Fruit fly (Drosophila melanogaster) whole organism, embryonic: ENCODE data around the gene mthl9.
A peak's percentile ranks its signal among the peaks of the same experiment; 100 is the strongest.

Source experiments
- BEAF-32 ChIP-seq: fragments of 200-800 bp; sonication (Bioruptor generic); optimal IDR thresholded peaks from 3 replicates; lab custom pipeline; 2017; ENCODE audit warnings: missing biosample characterization, missing genetic modification characterization, mild to moderate bottlenecking, moderate library complexity, missing genetic modification reagents
- Bgb ChIP-seq: fragments of 200-800 bp; sonication (Bioruptor generic); IDR thresholded peaks from 2 replicates; pipeline ENCODE4 v1.3.6; 2022; ENCODE audit warnings: missing biosample characterization, missing genetic modification characterization; ENCODE audit not compliant: partially characterized antibody
- CG11093 ChIP-seq: fragments of 200-800 bp; sonication (Bioruptor generic); IDR thresholded peaks from 3 replicates; pipeline ENCODE4 v1.3.6; 2022; ENCODE audit warnings: missing biosample characterization, missing genetic modification characterization
- CG12071 ChIP-seq: fragments of 200-800 bp; sonication (Bioruptor generic); optimal IDR thresholded peaks from 3 replicates; lab custom pipeline; 2018; ENCODE audit warnings: missing biosample characterization, mild to moderate bottlenecking, missing genetic modification characterization
- CG1233 ChIP-seq: fragments of 200-800 bp; sonication (Bioruptor generic); optimal IDR thresholded peaks from 4 replicates; lab custom pipeline; 2018; ENCODE audit warnings: missing biosample characterization, mild to moderate bottlenecking, missing genetic modification characterization
- CG12391 ChIP-seq: fragments of 200-800 bp; sonication (Bioruptor generic); optimal IDR thresholded peaks from 3 replicates; lab custom pipeline; 2018; ENCODE audit warnings: missing biosample characterization, mild to moderate bottlenecking, missing genetic modification characterization, moderate library complexity
- CG13624 ChIP-seq: fragments of 200-800 bp; sonication (Bioruptor generic); optimal IDR thresholded peaks from 2 replicates; lab custom pipeline; 2016; ENCODE audit warnings: missing biosample characterization, missing genetic modification characterization
- CG14441 ChIP-seq: fragments of 200-800 bp; sonication (Bioruptor generic); IDR thresholded peaks from 2 replicates; pipeline ENCODE4 v1.3.6; 2022; ENCODE audit warnings: missing biosample characterization, missing genetic modification characterization
- CG1602 ChIP-seq: fragments of 200-800 bp; sonication (Bioruptor generic); optimal IDR thresholded peaks from 3 replicates; lab custom pipeline; 2016; ENCODE audit warnings: missing biosample characterization, missing genetic modification characterization
- CG16815 ChIP-seq: fragments of 200-800 bp; sonication (Bioruptor generic); optimal IDR thresholded peaks from 3 replicates; lab custom pipeline; 2017; ENCODE audit warnings: missing biosample characterization, mild to moderate bottlenecking, missing genetic modification characterization
- CG17802 ChIP-seq: fragments of 200-800 bp; sonication (Bioruptor generic); optimal IDR thresholded peaks from 2 replicates; lab custom pipeline; 2018; ENCODE audit warnings: missing biosample characterization, mild to moderate bottlenecking, missing genetic modification characterization, moderate library complexity
- CG30403 ChIP-seq: fragments of 200-800 bp; sonication (Bioruptor generic); optimal IDR thresholded peaks from 3 replicates; lab custom pipeline; 2016; ENCODE audit warnings: missing biosample characterization, missing genetic modification characterization
- CG32772 ChIP-seq: fragments of 200-800 bp; sonication (Bioruptor generic); IDR thresholded peaks from 2 replicates; pipeline ENCODE4 v1.3.6; 2022; ENCODE audit warnings: missing biosample characterization, missing genetic modification characterization
- CG33213 ChIP-seq: fragments of 200-800 bp; sonication (Bioruptor generic); optimal IDR thresholded peaks from 3 replicates; lab custom pipeline; 2016; ENCODE audit warnings: missing biosample characterization, missing genetic modification characterization
- CG3995 ChIP-seq: fragments of 200-800 bp; sonication (Bioruptor generic); optimal IDR thresholded peaks from 3 replicates; lab custom pipeline; 2016; ENCODE audit warnings: missing biosample characterization, missing genetic modification characterization
- CG4424 ChIP-seq: fragments of 200-800 bp; sonication (Bioruptor generic); optimal IDR thresholded peaks from 3 replicates; lab custom pipeline; 2016; ENCODE audit warnings: missing biosample characterization, missing genetic modification characterization
- CG5245 ChIP-seq: fragments of 200-800 bp; sonication (Bioruptor generic); optimal IDR thresholded peaks from 3 replicates; lab custom pipeline; 2016; ENCODE audit warnings: missing biosample characterization, missing genetic modification characterization
- CG7372 ChIP-seq: fragments of 200-800 bp; sonication (Bioruptor generic); IDR thresholded peaks from 2 replicates; pipeline ENCODE4 v1.3.6; 2022; ENCODE audit warnings: missing biosample characterization, missing genetic modification characterization
- CG7556 ChIP-seq: fragments of 200-800 bp; sonication (Bioruptor generic); optimal IDR thresholded peaks from 2 replicates; lab custom pipeline; 2017; ENCODE audit warnings: missing biosample characterization, mild to moderate bottlenecking, missing genetic modification characterization
- CG7839 ChIP-seq: fragments of 200-800 bp; sonication (Bioruptor generic); optimal IDR thresholded peaks from 3 replicates; lab custom pipeline; 2018; ENCODE audit warnings: missing biosample characterization, mild to moderate bottlenecking, missing genetic modification characterization, moderate library complexity
- CG7987 ChIP-seq: fragments of 200-800 bp; sonication (Bioruptor generic); optimal IDR thresholded peaks from 2 replicates; lab custom pipeline; 2018; ENCODE audit warnings: missing biosample characterization, mild to moderate bottlenecking, missing genetic modification characterization, moderate library complexity
- CG8281 ChIP-seq: fragments of 200-800 bp; sonication (Bioruptor generic); optimal IDR thresholded peaks from 2 replicates; lab custom pipeline; 2018; ENCODE audit warnings: missing biosample characterization, mild to moderate bottlenecking, missing genetic modification characterization, moderate library complexity
- Fer1 ChIP-seq: fragments of 200-800 bp; sonication (Bioruptor generic); optimal IDR thresholded peaks from 2 replicates; lab custom pipeline; 2017; ENCODE audit warnings: missing biosample characterization, mild to moderate bottlenecking, missing genetic modification characterization
- Fer3 ChIP-seq: fragments of 200-800 bp; sonication (Bioruptor generic); optimal IDR thresholded peaks from 2 replicates; lab custom pipeline; 2018; ENCODE audit warnings: missing biosample characterization, mild to moderate bottlenecking, missing genetic modification characterization, moderate library complexity
- Gug ChIP-seq: fragments of 200-800 bp; sonication (Bioruptor generic); IDR thresholded peaks from 4 replicates; pipeline ENCODE4 v1.3.6; 2022; ENCODE audit warnings: missing biosample characterization, missing genetic modification characterization
- HmgD ChIP-seq: fragments of 200-800 bp; sonication (Bioruptor generic); optimal IDR thresholded peaks from 3 replicates; lab custom pipeline; 2016; ENCODE audit warnings: missing biosample characterization, missing genetic modification characterization
- Hsf ChIP-seq: fragments of 200-800 bp; sonication (Bioruptor generic); optimal IDR thresholded peaks from 3 replicates; lab custom pipeline; 2016; ENCODE audit warnings: missing biosample characterization, missing genetic modification characterization
- Ptx1 ChIP-seq: fragments of 200-800 bp; sonication (Bioruptor generic); IDR thresholded peaks from 2 replicates; pipeline ENCODE4 v1.3.6; 2022; ENCODE audit warnings: missing biosample characterization, missing genetic modification characterization
- TFAM ChIP-seq: fragments of 200-800 bp; sonication (Bioruptor generic); optimal IDR thresholded peaks from 2 replicates; lab custom pipeline; 2017; ENCODE audit warnings: missing biosample characterization, missing genetic modification characterization, inconsistent platforms
- ab ChIP-seq: fragments of 200-800 bp; sonication (Bioruptor generic); optimal IDR thresholded peaks from 2 replicates; lab custom pipeline; 2016; ENCODE audit warnings: missing biosample characterization, missing genetic modification characterization
- abd-A ChIP-seq: fragments of 200-800 bp; sonication (Bioruptor generic); optimal IDR thresholded peaks from 3 replicates; lab custom pipeline; 2019; ENCODE audit warnings: missing biosample characterization, mild to moderate bottlenecking, missing genetic modification characterization, moderate library complexity
- ase ChIP-seq: fragments of 200-800 bp; sonication (Bioruptor generic); IDR thresholded peaks from 3 replicates; pipeline ENCODE4 v1.3.6; 2022; ENCODE audit warnings: missing biosample characterization, missing genetic modification characterization
- ash1 ChIP-seq: fragments of 200-800 bp; sonication (Bioruptor generic); optimal IDR thresholded peaks from 2 replicates; lab custom pipeline; 2018; ENCODE audit warnings: missing biosample characterization, mild to moderate bottlenecking, missing genetic modification characterization
- dimm ChIP-seq: fragments of 200-800 bp; sonication (Bioruptor generic); IDR thresholded peaks from 2 replicates; pipeline ENCODE4 v1.3.6; 2022; ENCODE audit warnings: missing biosample characterization, missing genetic modification characterization
- fd3F ChIP-seq: fragments of 200-800 bp; sonication (Bioruptor generic); optimal IDR thresholded peaks from 2 replicates; lab custom pipeline; 2018; ENCODE audit warnings: missing biosample characterization, mild to moderate bottlenecking, missing genetic modification characterization, moderate library complexity
- fd64A ChIP-seq: fragments of 200-800 bp; sonication (Bioruptor generic); optimal IDR thresholded peaks from 3 replicates; lab custom pipeline; 2018; ENCODE audit warnings: missing biosample characterization, mild to moderate bottlenecking, missing genetic modification characterization
- grau ChIP-seq: fragments of 200-800 bp; optimal IDR thresholded peaks from 3 replicates; lab custom pipeline; 2019; ENCODE audit warnings: missing biosample characterization, mild to moderate bottlenecking, missing genetic modification characterization, moderate library complexity
- gsb-n ChIP-seq: fragments of 200-800 bp; sonication (Bioruptor generic); optimal IDR thresholded peaks from 3 replicates; lab custom pipeline; 2018; ENCODE audit warnings: missing biosample characterization, mild to moderate bottlenecking, missing genetic modification characterization
- h ChIP-seq: fragments of >200 bp; optimal IDR thresholded peaks from 2 replicates; lab custom pipeline; 2017
- ken ChIP-seq: fragments of 200-800 bp; sonication (Bioruptor generic); IDR thresholded peaks from 3 replicates; pipeline ENCODE4 v1.3.6; 2022; ENCODE audit warnings: missing biosample characterization, missing genetic modification characterization
- klu ChIP-seq: fragments of 200-800 bp; sonication (Bioruptor generic); IDR thresholded peaks from 2 replicates; pipeline ENCODE4 v1.3.6; 2022; ENCODE audit warnings: missing biosample characterization, missing genetic modification characterization
- maf-S ChIP-seq: fragments of 200-800 bp; sonication (Bioruptor generic); optimal IDR thresholded peaks from 2 replicates; lab custom pipeline; 2016; ENCODE audit warnings: missing biosample characterization, missing genetic modification characterization
- nerfin-1 ChIP-seq: fragments of 200-800 bp; sonication (Bioruptor generic); optimal IDR thresholded peaks from 3 replicates; lab custom pipeline; 2019; ENCODE audit warnings: missing biosample characterization, mild to moderate bottlenecking, missing genetic modification characterization, moderate library complexity
- odd ChIP-seq: fragments of 200-800 bp; sonication (Bioruptor generic); optimal IDR thresholded peaks from 2 replicates; lab custom pipeline; 2017; ENCODE audit warnings: missing biosample characterization, mild to moderate bottlenecking, missing genetic modification characterization
- pfk ChIP-seq: fragments of 200-800 bp; sonication (Bioruptor generic); optimal IDR thresholded peaks from 2 replicates; lab custom pipeline; 2018; ENCODE audit warnings: missing biosample characterization, mild to moderate bottlenecking, missing genetic modification characterization, moderate library complexity
- sob ChIP-seq: fragments of 200-800 bp; sonication (Bioruptor generic); IDR thresholded peaks from 2 replicates; pipeline ENCODE4 v1.3.6; 2022; ENCODE audit warnings: missing biosample characterization, missing genetic modification characterization
- tgo ChIP-seq: fragments of 200-800 bp; sonication (Bioruptor generic); IDR thresholded peaks from 3 replicates; pipeline ENCODE4 v1.3.6; 2022; ENCODE audit warnings: missing biosample characterization, missing genetic modification characterization
- usp ChIP-seq: fragments of >200 bp; optimal IDR thresholded peaks from 2 replicates; lab custom pipeline; 2017; ENCODE audit warnings: missing biosample characterization, missing genetic modification characterization
- z ChIP-seq: fragments of 200-800 bp; sonication (Bioruptor generic); IDR thresholded peaks from 3 replicates; pipeline ENCODE4 v1.3.6; 2022; ENCODE audit warnings: missing biosample characterization, missing genetic modification characterization
- zfh1 ChIP-seq: fragments of 200-800 bp; sonication (Bioruptor generic); IDR thresholded peaks from 3 replicates; pipeline ENCODE4 v1.3.6; 2022; ENCODE audit warnings: missing biosample characterization, missing genetic modification characterization

mthl9 gene

DNA sequence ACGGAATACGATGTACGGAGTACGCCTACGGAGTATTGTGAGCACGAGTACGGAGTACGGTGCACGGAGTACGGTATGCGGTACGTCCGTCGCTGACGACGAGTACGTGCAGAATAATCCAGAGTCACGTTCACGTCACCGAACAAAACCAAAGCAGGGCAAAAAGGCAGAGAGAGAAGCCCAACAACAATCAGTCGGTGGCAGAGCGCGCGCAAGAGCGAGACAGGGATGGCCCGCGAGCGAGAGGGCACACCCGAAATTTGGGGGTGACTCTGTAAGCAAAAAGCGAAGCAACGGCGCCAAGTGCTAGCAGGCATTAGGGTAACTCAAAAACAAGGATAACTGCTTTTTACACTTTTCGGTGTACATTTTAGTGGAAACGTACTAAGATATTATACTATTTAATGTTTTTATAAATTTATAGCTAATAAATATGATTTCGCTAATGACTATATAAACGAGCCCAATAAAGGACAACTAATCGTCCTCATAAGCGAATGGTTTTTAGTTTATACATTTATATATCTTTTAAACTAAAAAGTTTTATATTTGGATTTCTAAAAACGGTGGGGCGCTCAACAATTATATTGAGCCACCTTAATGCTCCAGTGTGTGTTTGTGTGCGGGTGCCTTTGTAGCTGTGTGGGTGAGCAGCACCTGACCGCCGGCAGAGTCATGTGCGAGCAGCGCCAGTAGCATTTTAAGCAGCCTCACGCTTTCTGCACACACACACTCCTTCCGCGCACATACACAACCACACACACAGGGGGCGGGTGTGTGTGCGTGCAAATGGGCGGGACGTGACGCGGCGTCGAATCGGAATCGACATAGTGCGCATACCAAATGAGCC, 45.3 kb upstream of the mthl9 start (continued):
- peak; percentile 70 for TF ChIP-seq CG7372 (GFP tag; lab: Robert Waterston, UW)
- TF ChIP-seq z: no peak
- no peak for TF ChIP-seq BEAF-32 (GFP tag; lab: Kevin White, UChicago)
- no peak for TF ChIP-seq CG13624
- TF ChIP-seq TFAM (GFP tag; lab: Kevin White, UChicago): no peak
- TF ChIP-seq CG30403 (GFP tag; lab: Kevin White, UChicago): peak; percentile 90
- TF ChIP-seq maf-S (GFP tag; lab: Kevin White, UChicago): no peak
- peak; percentile 68 for TF ChIP-seq CG7987 (GFP tag; lab: Kevin White, UChicago)
- peak; percentile 73 for TF ChIP-seq CG8281 (tag; lab: Kevin White, UChicago)
- peak; percentile 76 for TF ChIP-seq CG1602
- peak; percentile 64 for TF ChIP-seq CG11093
- peak; percentile 93 for TF ChIP-seq grau (tag; lab: Kevin White, UChicago)
- TF ChIP-seq tgo (GFP tag; lab: Robert Waterston, UW): peak; percentile 61
- peak; percentile 97 for TF ChIP-seq Fer1
- TF ChIP-seq Ptx1: peak; percentile 66
- TF ChIP-seq Gug (GFP tag; lab: Robert Waterston, UW): peak; percentile 43; the same call in 1 of the 4 replicates
- no peak for TF ChIP-seq ab (GFP tag; lab: Kevin White, UChicago)
- peak; percentile 63; the same call in 1 of the 2 replicates for TF ChIP-seq CG14441 (GFP tag; lab: Robert Waterston, UW)
- TF ChIP-seq usp (GFP tag; lab: Kevin White, UChicago): no peak
- TF ChIP-seq abd-A (tag; lab: Kevin White, UChicago): no peak
- peak; percentile 44 for TF ChIP-seq CG12071 (GFP tag; lab: Kevin White, UChicago)
- peak; percentile 50 for TF ChIP-seq klu
- no peak for TF ChIP-seq ash1 (GFP tag; lab: Kevin White, UChicago)
- TF ChIP-seq Fer3: peak; percentile 87
- TF ChIP-seq CG33213 (GFP tag; lab: Kevin White, UChicago): no peak
- TF ChIP-seq Bgb (GFP tag; lab: Robert Waterston, UW): peak; percentile 14; the same call in 1 of the 2 replicates
- peak; percentile 92 for TF ChIP-seq odd (GFP tag; lab: Kevin White, UChicago)
- peak; percentile 99 for TF ChIP-seq CG1233 (GFP tag; lab: Kevin White, UChicago)
- peak; percentile 28 for TF ChIP-seq pfk (GFP tag; lab: Kevin White, UChicago)
- peak; percentile 46 for TF ChIP-seq Hsf (GFP tag; lab: Kevin White, UChicago)
- peak; percentile 40 for TF ChIP-seq CG17802 (tag; lab: Kevin White, UChicago)
- TF ChIP-seq ase (GFP tag; lab: Robert Waterston, UW): peak; percentile 38; the same call in 1 of the 3 replicates
- peak; percentile 88 for TF ChIP-seq CG16815
- peak; percentile 60 for TF ChIP-seq CG32772 (GFP tag; lab: Robert Waterston, UW)
- peak; percentile 98 for TF ChIP-seq CG7556
- peak; percentile 65; the same call in 2 of the 3 replicates for TF ChIP-seq ken (GFP tag; lab: Robert Waterston, UW)
- TF ChIP-seq dimm: 0 out of 2 replicates have a peak, but pooled peaks have one; percentile 26
- TF ChIP-seq gsb-n (tag; lab: Kevin White, UChicago): peak; percentile 86
- peak; percentile 78 for TF ChIP-seq zfh1 (GFP tag; lab: Robert Waterston, UW)
- peak; percentile 94 for TF ChIP-seq CG12391 (tag; lab: Kevin White, UChicago)
- TF ChIP-seq fd3F (GFP tag; lab: Kevin White, UChicago): peak; percentile 88
- TF ChIP-seq h (lab: Kevin White, UChicago): no peak
- TF ChIP-seq CG7839 (tag; lab: Kevin White, UChicago): peak; percentile 94
- peak; percentile 59 for TF ChIP-seq CG5245 (GFP tag; lab: Kevin White, UChicago)
- TF ChIP-seq CG4424 (GFP tag; lab: Kevin White, UChicago): peak; percentile 90
- peak; percentile 42 for TF ChIP-seq CG3995
- peak; percentile 6 for TF ChIP-seq fd64A (GFP tag; lab: Kevin White, UChicago)
- peak; percentile 85 for TF ChIP-seq nerfin-1 (tag; lab: Kevin White, UChicago)
- TF ChIP-seq HmgD: no peak
- peak; percentile 74 for TF ChIP-seq sob
